Fruit fly (Drosophila melanogaster) whole organism, embryonic: ENCODE measurements around the gene Trpgamma.

Experiments
- Ada2b ChIP-seq: fragments of 200-800 bp; sonication (Bioruptor generic); IDR thresholded peaks from 2 replicates; pipeline ENCODE4 v1.3.6; 2022; ENCODE audit warnings: missing biosample characterization, missing genetic modification characterization
- Antp ChIP-seq: fragments of 200-800 bp; sonication (Bioruptor generic); optimal IDR thresholded peaks from 3 replicates; lab custom pipeline; 2016; ENCODE audit warnings: missing biosample characterization, missing genetic modification characterization
- BEAF-32 ChIP-seq: fragments of 200-800 bp; sonication (Bioruptor generic); optimal IDR thresholded peaks from 3 replicates; lab custom pipeline; 2017; ENCODE audit warnings: missing biosample characterization, missing genetic modification characterization, mild to moderate bottlenecking, moderate library complexity, missing genetic modification reagents
- CG10274 ChIP-seq: fragments of 200-800 bp; sonication (Bioruptor generic); optimal IDR thresholded peaks from 3 replicates; lab custom pipeline; 2017; ENCODE audit warnings: missing biosample characterization, mild to moderate bottlenecking, missing genetic modification characterization
- CG12391 ChIP-seq: fragments of 200-800 bp; sonication (Bioruptor generic); optimal IDR thresholded peaks from 3 replicates; lab custom pipeline; 2018; ENCODE audit warnings: missing biosample characterization, mild to moderate bottlenecking, missing genetic modification characterization, moderate library complexity
- CG12769 ChIP-seq: fragments of 200-800 bp; sonication (Bioruptor generic); optimal IDR thresholded peaks from 2 replicates; lab custom pipeline; 2019; ENCODE audit warnings: missing biosample characterization, mild to moderate bottlenecking, missing genetic modification characterization, moderate library complexity
- CG14441 ChIP-seq: fragments of 200-800 bp; sonication (Bioruptor generic); IDR thresholded peaks from 2 replicates; pipeline ENCODE4 v1.3.6; 2022; ENCODE audit warnings: missing biosample characterization, missing genetic modification characterization
- CG1529 ChIP-seq: fragments of 200-800 bp; sonication (Bioruptor generic); optimal IDR thresholded peaks from 3 replicates; lab custom pipeline; 2018; ENCODE audit warnings: missing biosample characterization, missing genetic modification characterization
- CG15514 ChIP-seq: fragments of 200-800 bp; sonication (Bioruptor generic); optimal IDR thresholded peaks from 3 replicates; lab custom pipeline; 2017; ENCODE audit warnings: missing biosample characterization, missing genetic modification characterization, mild to moderate bottlenecking, moderate library complexity, missing genetic modification reagents
- CG15696 ChIP-seq: fragments of 200-800 bp; sonication (Bioruptor generic); optimal IDR thresholded peaks from 2 replicates; lab custom pipeline; 2019; ENCODE audit warnings: missing biosample characterization, mild to moderate bottlenecking, missing genetic modification characterization, moderate library complexity
- CG17186 ChIP-seq: fragments of 200-800 bp; sonication (Bioruptor generic); optimal IDR thresholded peaks from 3 replicates; lab custom pipeline; 2017; ENCODE audit warnings: missing biosample characterization, missing genetic modification reagents, missing genetic modification characterization
- CG2712 ChIP-seq: fragments of 200-800 bp; optimal IDR thresholded peaks from 3 replicates; lab custom pipeline; 2019; ENCODE audit warnings: missing biosample characterization, mild to moderate bottlenecking, missing genetic modification characterization, moderate library complexity
- CG32532 ChIP-seq: fragments of 200-800 bp; sonication (Bioruptor generic); IDR thresholded peaks from 2 replicates; pipeline ENCODE4 v1.3.6; 2022; ENCODE audit warnings: missing biosample characterization, missing genetic modification characterization
- CG4282 ChIP-seq: fragments of 200-800 bp; sonication (Bioruptor generic); optimal IDR thresholded peaks from 2 replicates; lab custom pipeline; 2016; ENCODE audit warnings: missing biosample characterization, missing genetic modification characterization
- CG6765 ChIP-seq: fragments of 200-800 bp; sonication (Bioruptor generic); optimal IDR thresholded peaks from 3 replicates; lab custom pipeline; 2017; ENCODE audit warnings: missing biosample characterization, mild to moderate bottlenecking, missing genetic modification characterization
- CG7357 ChIP-seq: fragments of 200-800 bp; sonication (Bioruptor generic); IDR thresholded peaks from 3 replicates; pipeline ENCODE4 v1.3.6; 2022; ENCODE audit warnings: missing biosample characterization, missing genetic modification characterization
- CG8290 ChIP-seq, 3 experiments: fragments of 200-800 bp; sonication (Bioruptor generic); optimal IDR thresholded peaks; 2 replicates each; lab custom pipeline; 2016 to 2019; ENCODE audit warnings: missing biosample characterization in 3 of 3, missing genetic modification characterization in 3 of 3, mild to moderate bottlenecking in 2 of 3, moderate library complexity in 1 of 3
- CG9817 ChIP-seq: fragments of 200-800 bp; sonication (Bioruptor generic); optimal IDR thresholded peaks from 2 replicates; lab custom pipeline; 2018; ENCODE audit warnings: missing biosample characterization, mild to moderate bottlenecking, missing genetic modification characterization, moderate library complexity
- Dek ChIP-seq: fragments of 200-800 bp; sonication (Bioruptor generic); optimal IDR thresholded peaks from 3 replicates; lab custom pipeline; 2019; ENCODE audit warnings: missing biosample characterization, mild to moderate bottlenecking, missing genetic modification characterization, moderate library complexity
- Dip3 ChIP-seq: fragments of 200-800 bp; sonication (Bioruptor generic); optimal IDR thresholded peaks from 3 replicates; lab custom pipeline; 2016; ENCODE audit warnings: missing biosample characterization, missing genetic modification characterization
- ERR ChIP-seq: fragments of 200-800 bp; sonication (Bioruptor generic); optimal IDR thresholded peaks from 2 replicates; lab custom pipeline; 2016; ENCODE audit warnings: missing biosample characterization, missing genetic modification characterization
- Gsc ChIP-seq: fragments of 200-800 bp; sonication (Bioruptor generic); IDR thresholded peaks from 2 replicates; pipeline ENCODE4 v1.3.6; 2022; ENCODE audit warnings: missing biosample characterization, missing genetic modification characterization
- MBD-R2 ChIP-seq: fragments of 200-800 bp; sonication (Bioruptor generic); IDR thresholded peaks from 2 replicates; pipeline ENCODE4 v1.3.6; 2022; ENCODE audit warnings: missing biosample characterization, missing genetic modification characterization
- Myb ChIP-seq: fragments of 200-800 bp; sonication (Bioruptor generic); optimal IDR thresholded peaks from 2 replicates; lab custom pipeline; 2016; ENCODE audit warnings: missing biosample characterization, missing genetic modification characterization
- NK7.1 ChIP-seq: fragments of 200-800 bp; sonication (Bioruptor generic); optimal IDR thresholded peaks from 3 replicates; lab custom pipeline; 2016; ENCODE audit warnings: missing biosample characterization, missing genetic modification characterization
- PHDP ChIP-seq: fragments of 200-800 bp; sonication (Bioruptor generic); optimal IDR thresholded peaks from 3 replicates; lab custom pipeline; 2018; ENCODE audit warnings: missing biosample characterization, mild to moderate bottlenecking, missing genetic modification characterization, moderate library complexity
- Xbp1 ChIP-seq: fragments of 200-800 bp; sonication (Bioruptor generic); optimal IDR thresholded peaks from 3 replicates; lab custom pipeline; 2016; ENCODE audit warnings: missing biosample characterization, mild to moderate bottlenecking, missing genetic modification characterization
- bab2 ChIP-seq: fragments of 200-800 bp; sonication (Bioruptor generic); optimal IDR thresholded peaks from 2 replicates; lab custom pipeline; 2016; ENCODE audit warnings: missing biosample characterization, missing genetic modification characterization
- bowl ChIP-seq: fragments of 200-800 bp; sonication (Bioruptor generic); IDR thresholded peaks from 2 replicates; pipeline ENCODE4 v1.3.6; 2022; ENCODE audit warnings: missing biosample characterization, missing genetic modification characterization
- br ChIP-seq: fragments of >200 bp; optimal IDR thresholded peaks from 2 replicates; lab custom pipeline; 2017
- ci ChIP-seq: fragments of 200-800 bp; sonication (Bioruptor generic); IDR thresholded peaks from 3 replicates; pipeline ENCODE4 v1.3.6; 2022; ENCODE audit warnings: missing biosample characterization, missing genetic modification characterization
- da ChIP-seq: fragments of 200-800 bp; sonication (Bioruptor generic); optimal IDR thresholded peaks from 2 replicates; lab custom pipeline; 2016; ENCODE audit warnings: missing biosample characterization, missing genetic modification characterization
- dati ChIP-seq: fragments of 200-800 bp; sonication (Bioruptor generic); IDR thresholded peaks from 2 replicates; pipeline ENCODE4 v1.3.6; 2022; ENCODE audit warnings: missing biosample characterization, missing genetic modification characterization
- exex ChIP-seq: fragments of 200-800 bp; sonication (Bioruptor generic); optimal IDR thresholded peaks from 4 replicates; lab custom pipeline; 2018; ENCODE audit warnings: missing biosample characterization, mild to moderate bottlenecking, missing genetic modification characterization, moderate library complexity
- h ChIP-seq: fragments of >200 bp; optimal IDR thresholded peaks from 2 replicates; lab custom pipeline; 2017
- jumu ChIP-seq: fragments of 200-800 bp; sonication (Bioruptor generic); optimal IDR thresholded peaks from 3 replicates; lab custom pipeline; 2016; ENCODE audit warnings: missing biosample characterization, missing genetic modification characterization
- knrl ChIP-seq: fragments of 200-800 bp; sonication (Bioruptor generic); IDR thresholded peaks from 3 replicates; pipeline ENCODE4 v1.3.6; 2022; ENCODE audit warnings: missing biosample characterization, missing genetic modification characterization; ENCODE audit not compliant: partially characterized antibody
- lola ChIP-seq, 3 experiments: fragments of >200 bp in 2 of 3; fragments of 200-800 bp in 1 of 3; sonication (Bioruptor generic) in 1 of 3; optimal IDR thresholded peaks; 2 replicates each; lab custom pipeline; 2017 to 2019; ENCODE audit warnings: missing biosample characterization in 3 of 3, missing genetic modification characterization in 3 of 3, mild to moderate bottlenecking in 1 of 3, moderate library complexity in 1 of 3
- mld ChIP-seq: fragments of 200-800 bp; sonication (Bioruptor generic); IDR thresholded peaks from 3 replicates; pipeline ENCODE4 v1.3.6; 2022; ENCODE audit warnings: missing biosample characterization, missing genetic modification characterization; ENCODE audit not compliant: partially characterized antibody
- nerfin-1 ChIP-seq: fragments of 200-800 bp; sonication (Bioruptor generic); optimal IDR thresholded peaks from 3 replicates; lab custom pipeline; 2019; ENCODE audit warnings: missing biosample characterization, mild to moderate bottlenecking, missing genetic modification characterization, moderate library complexity
- nmo ChIP-seq: fragments of 200-800 bp; sonication (Bioruptor generic); optimal IDR thresholded peaks from 2 replicates; lab custom pipeline; 2018; ENCODE audit warnings: missing biosample characterization, mild to moderate bottlenecking, missing genetic modification characterization, moderate library complexity
- pfk ChIP-seq: fragments of 200-800 bp; sonication (Bioruptor generic); optimal IDR thresholded peaks from 2 replicates; lab custom pipeline; 2018; ENCODE audit warnings: missing biosample characterization, mild to moderate bottlenecking, missing genetic modification characterization, moderate library complexity
- ranshi ChIP-seq: fragments of 200-800 bp; sonication (Bioruptor generic); IDR thresholded peaks from 2 replicates; pipeline ENCODE4 v1.3.6; 2022; ENCODE audit warnings: missing biosample characterization, missing genetic modification characterization
- ro ChIP-seq: fragments of 200-800 bp; sonication (Bioruptor generic); IDR thresholded peaks from 2 replicates; pipeline ENCODE4 v1.3.6; 2022; ENCODE audit warnings: missing biosample characterization, missing genetic modification characterization
- tio ChIP-seq: fragments of 200-800 bp; sonication (Bioruptor generic); optimal IDR thresholded peaks from 2 replicates; lab custom pipeline; 2017; ENCODE audit warnings: missing biosample characterization, missing genetic modification characterization, inconsistent platforms
- tna ChIP-seq: fragments of 200-800 bp; sonication (Bioruptor generic); IDR thresholded peaks from 2 replicates; pipeline ENCODE4 v1.3.6; 2022; ENCODE audit warnings: missing biosample characterization, missing genetic modification characterization; ENCODE audit not compliant: partially characterized antibody
- tx ChIP-seq: fragments of 200-800 bp; sonication (Bioruptor generic); optimal IDR thresholded peaks from 2 replicates; lab custom pipeline; 2016; ENCODE audit warnings: missing biosample characterization, missing genetic modification characterization
- vnd ChIP-seq: fragments of 200-800 bp; sonication (Bioruptor generic); IDR thresholded peaks from 3 replicates; pipeline ENCODE4 v1.3.6; 2022; ENCODE audit warnings: missing biosample characterization, missing genetic modification characterization; ENCODE audit not compliant: partially characterized antibody
- wek ChIP-seq: fragments of 200-800 bp; sonication (Bioruptor generic); optimal IDR thresholded peaks from 3 replicates; lab custom pipeline; 2018; ENCODE audit warnings: missing biosample characterization, mild to moderate bottlenecking, missing genetic modification characterization, moderate library complexity
- wor ChIP-seq: fragments of 200-800 bp; sonication (Bioruptor generic); IDR thresholded peaks from 2 replicates; pipeline ENCODE4 v1.3.6; 2022; ENCODE audit warnings: missing biosample characterization, missing genetic modification characterization
- zfh1 ChIP-seq: fragments of 200-800 bp; sonication (Bioruptor generic); IDR thresholded peaks from 3 replicates; pipeline ENCODE4 v1.3.6; 2022; ENCODE audit warnings: missing biosample characterization, missing genetic modification characterization

Trpgamma gene

DNA sequence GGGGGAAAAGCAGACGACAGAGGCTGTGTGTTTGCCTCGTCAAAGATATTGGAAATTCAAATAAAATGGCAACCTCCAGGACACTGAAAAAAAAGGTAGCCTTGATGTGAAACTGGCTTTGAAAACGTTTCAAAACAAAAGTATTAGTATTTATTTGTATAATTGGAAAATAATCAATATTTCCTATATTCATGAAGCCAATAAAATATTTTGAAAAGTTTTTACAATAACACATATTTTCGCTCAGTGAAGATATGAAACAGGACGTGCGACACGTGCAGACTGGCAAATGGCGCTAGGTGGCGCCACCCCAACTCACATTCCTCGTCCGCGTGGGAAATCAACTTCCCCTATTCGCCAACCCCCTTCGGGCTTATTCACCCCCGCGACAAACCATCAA, 28.7 kb downstream of the Trpgamma start (continued):
- no peak for TF ChIP-seq Dip3 (GFP tag; lab: Kevin White, UChicago)
- TF ChIP-seq CG12769: peak; percentile 14
- peak; percentile 38 for TF ChIP-seq CG15514 (GFP tag; lab: Kevin White, UChicago)
- no peak for TF ChIP-seq CG17186
- TF ChIP-seq dati (GFP tag; lab: Robert Waterston, UW): no peak
- no peak for TF ChIP-seq CG1529 (GFP tag; lab: Kevin White, UChicago)
- TF ChIP-seq knrl (GFP tag; lab: Robert Waterston, UW): no peak
- TF ChIP-seq exex (tag; lab: Kevin White, UChicago): no peak
- no peak for TF ChIP-seq wek (GFP tag; lab: Kevin White, UChicago)
- TF ChIP-seq ci (GFP tag; lab: Robert Waterston, UW): no peak
- no peak for TF ChIP-seq zfh1 (GFP tag; lab: Robert Waterston, UW)
- TF ChIP-seq CG14441: peak; percentile 58
- no peak for TF ChIP-seq Gsc (GFP tag; lab: Robert Waterston, UW)
- peak; percentile 61 for TF ChIP-seq CG12391 (tag; lab: Kevin White, UChicago)
- TF ChIP-seq pfk (GFP tag; lab: Kevin White, UChicago): no peak
- peak; percentile 32 for TF ChIP-seq CG2712 (tag; lab: Kevin White, UChicago)
- peak; percentile 11 for TF ChIP-seq CG15696
- no peak for TF ChIP-seq jumu (GFP tag; lab: Kevin White, UChicago)
- TF ChIP-seq Ada2b (GFP tag; lab: Robert Waterston, UW): peak; percentile 62
- no peak for TF ChIP-seq MBD-R2 (GFP tag; lab: Robert Waterston, UW)
- TF ChIP-seq PHDP (tag; lab: Kevin White, UChicago): peak; percentile 59
- TF ChIP-seq CG32532: peak; percentile 70
- TF ChIP-seq bowl: no peak
- TF ChIP-seq tio (GFP tag; lab: Kevin White, UChicago): peak; percentile 10
- TF ChIP-seq h (lab: Kevin White, UChicago): no peak
- peak; percentile 3 for TF ChIP-seq nerfin-1 (tag; lab: Kevin White, UChicago)
- TF ChIP-seq BEAF-32 (GFP tag; lab: Kevin White, UChicago): no peak
- no peak for TF ChIP-seq CG10274 (GFP tag; lab: Kevin White, UChicago)
- peak; percentile 46 for TF ChIP-seq CG9817 (tag; lab: Kevin White, UChicago)
- no peak for TF ChIP-seq br (lab: Kevin White, UChicago)
- TF ChIP-seq CG8290 (GFP tag; optimal IDR thresholded peaks at IDR 0.05; lab: Kevin White, UChicago): no peak
- no peak for TF ChIP-seq CG8290 (tag; optimal IDR thresholded peaks at IDR 0.05; lab: Kevin White, UChicago)
- peak; percentile 32 for TF ChIP-seq nmo (GFP tag; lab: Kevin White, UChicago)
- no peak for TF ChIP-seq CG4282 (GFP tag; lab: Kevin White, UChicago)
- TF ChIP-seq tna (GFP tag; lab: Robert Waterston, UW): no peak
- peak in 1 of 3 experiments; percentile 8 for TF ChIP-seq lola (GFP tag; optimal IDR thresholded peaks at IDR 0.05; lab: Kevin White, UChicago)
- TF ChIP-seq ro (GFP tag; lab: Robert Waterston, UW): no peak
- TF ChIP-seq vnd (GFP tag; lab: Robert Waterston, UW): no peak
- TF ChIP-seq wor (GFP tag; lab: Robert Waterston, UW): 0 out of 2 replicates have a peak, but pooled peaks have one; percentile 14
- TF ChIP-seq mld (GFP tag; lab: Robert Waterston, UW): no peak
- peak; percentile 61; the same call in 1 of the 2 replicates for TF ChIP-seq ranshi
- TF ChIP-seq bab2 (GFP tag; lab: Kevin White, UChicago): no peak
- peak; percentile 40 for TF ChIP-seq Dek (tag; lab: Kevin White, UChicago)
- TF ChIP-seq da (GFP tag; lab: Kevin White, UChicago): no peak
- no peak for TF ChIP-seq Antp (GFP tag; lab: Kevin White, UChicago)
- peak; percentile 47 for TF ChIP-seq Xbp1 (GFP tag; lab: Kevin White, UChicago)
- no peak for TF ChIP-seq tx (GFP tag; lab: Kevin White, UChicago)
- no peak for TF ChIP-seq NK7.1 (GFP tag; lab: Kevin White, UChicago)
- peak; percentile 51 for TF ChIP-seq CG6765
- no peak for TF ChIP-seq ERR
- no peak for TF ChIP-seq Myb
- TF ChIP-seq CG7357 (GFP tag; lab: Robert Waterston, UW): no peak
